Worm (Caenorhabditis elegans): ENCODE measurements around the gene acaa-2.

acaa-2 gene

ce11 chrIII:13370980-13371379, 26.2 kb downstream of the acaa-2 start, which contains the start of gene T03F6.9:
Gene T03F6.9, minus strand, starts transcription at chrIII:13371080.
- TF ChIP-seq eyg-1 (tag; optimal IDR thresholded peaks at IDR 0.05) (no peak), nhr-11 (tag; optimal IDR thresholded peaks at IDR 0.05) (no peak), unc-42 (tag; optimal IDR thresholded peaks at IDR 0.05) (no peak), madf-2 (tag; optimal IDR thresholded peaks at IDR 0.05) (no peak), sox-4 (tag; optimal IDR thresholded peaks at IDR 0.05) (no peak), tbx-2 (tag; optimal IDR thresholded peaks at IDR 0.05) (no peak), pat-9 (tag; optimal IDR thresholded peaks at IDR 0.05) (no peak), C38D4.7 (GFP tag; optimal IDR thresholded peaks at IDR 0.05) (no peak), pag-3 (tag; optimal IDR thresholded peaks at IDR 0.05; ENCODE audit: borderline replicate concordance) (no peak), syd-9 (tag; optimal IDR thresholded peaks at IDR 0.05) (no peak)

DNA sequence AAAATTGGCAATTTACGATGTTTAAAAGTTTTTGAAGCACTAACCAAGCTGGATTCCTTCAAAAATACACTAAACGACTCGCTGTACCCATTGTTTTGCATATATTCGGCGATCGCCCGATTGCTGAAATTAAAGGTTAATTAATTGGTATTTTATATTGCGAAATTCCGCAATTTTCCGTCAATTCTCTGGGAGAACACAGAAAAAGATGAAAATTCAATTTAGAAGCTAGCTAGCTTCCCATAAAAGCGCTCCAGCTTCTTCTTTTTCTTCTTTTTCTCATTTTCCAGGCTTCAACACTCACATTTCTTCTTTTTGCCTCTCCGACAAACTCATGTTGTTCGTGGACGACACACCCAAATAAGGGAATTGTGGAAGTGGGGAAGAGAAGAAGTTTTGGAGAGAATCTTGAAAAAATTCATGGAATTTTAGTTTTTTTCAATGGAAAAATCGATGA, 31.6 kb downstream of the acaa-2 start, which contains the start of gene lis-1:
TSS of gene lis-1 (minus strand) at position 407 of the 457 bp plus-strand sequence.
- no peak for TF ChIP-seq ceh-9 (tag; optimal IDR thresholded peaks at IDR 0.05)
- TF ChIP-seq unc-42 (tag; optimal IDR thresholded peaks at IDR 0.05), result peak; percentile 83
- TF ChIP-seq ceh-31 (tag; optimal IDR thresholded peaks at IDR 0.05), result peak; percentile 12

DNA sequence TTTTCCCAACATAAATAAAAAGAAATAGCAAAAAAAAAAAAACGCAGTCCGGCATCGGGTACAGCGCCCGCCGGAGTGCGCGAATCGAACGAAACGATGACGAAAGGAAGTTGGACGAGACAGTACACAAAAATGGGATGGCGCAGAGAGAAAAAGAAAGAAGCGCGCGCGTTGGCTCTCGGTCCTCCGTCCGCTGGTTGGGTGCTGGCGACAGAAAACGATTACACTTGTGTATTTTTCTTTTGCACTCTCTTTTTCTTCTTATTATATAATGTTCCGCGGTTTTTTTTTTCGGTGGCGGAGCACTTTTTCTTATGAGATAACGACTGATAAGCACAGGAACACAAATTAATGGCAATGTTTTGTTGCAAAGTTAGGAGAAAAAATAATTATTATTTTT, 32.5 kb downstream of the acaa-2 start:
- TF ChIP-seq ceh-31 (tag; optimal IDR thresholded peaks at IDR 0.05), result peak; percentile 15
- peak; percentile 83 for TF ChIP-seq nfya-1 (tag; optimal IDR thresholded peaks at IDR 0.05)
- peak; percentile 25 for TF ChIP-seq elt-2 (tag; optimal IDR thresholded peaks at IDR 0.05)
- no peak for TF ChIP-seq ceh-19 (GFP tag; optimal IDR thresholded peaks at IDR 0.05)
- TF ChIP-seq ceh-2 (tag; optimal IDR thresholded peaks at IDR 0.05), result no peak
- peak; percentile 9 for TF ChIP-seq unc-42 (tag; optimal IDR thresholded peaks at IDR 0.05)

- TF ChIP-seq pha-2 (tag; optimal IDR thresholded peaks at IDR 0.05), result no peak
- no peak for TF ChIP-seq ceh-24 (tag; optimal IDR thresholded peaks at IDR 0.05)
- no peak for TF ChIP-seq pros-1 (tag; optimal IDR thresholded peaks at IDR 0.05)
- TF ChIP-seq lim-6 (tag; optimal IDR thresholded peaks at IDR 0.05), result no peak
- no peak for TF ChIP-seq elt-2 (tag; optimal IDR thresholded peaks at IDR 0.05)
- no peak for TF ChIP-seq ttx-3 (tag; optimal IDR thresholded peaks at IDR 0.05)
- no peak for TF ChIP-seq nhr-232 (tag; optimal IDR thresholded peaks at IDR 0.05)
- TF ChIP-seq unc-3 (GFP tag; conservative IDR thresholded peaks at IDR 0.05), result no peak
- no peak for TF ChIP-seq unc-3 (tag; optimal IDR thresholded peaks at IDR 0.05)
- no peak for TF ChIP-seq tbx-7 (tag; optimal IDR thresholded peaks at IDR 0.05)
- TF ChIP-seq hlh-13 (GFP tag; optimal IDR thresholded peaks at IDR 0.05), result no peak
- TF ChIP-seq pag-3 (tag; optimal IDR thresholded peaks at IDR 0.05; ENCODE audit: borderline replicate concordance), result no peak
- no peak for TF ChIP-seq syd-9 (tag; optimal IDR thresholded peaks at IDR 0.05)
- no peak for TF ChIP-seq ceh-6 (GFP tag; optimal IDR thresholded peaks at IDR 0.05)
- no peak for TF ChIP-seq hlh-6 (tag; optimal IDR thresholded peaks at IDR 0.05)
- no peak for TF ChIP-seq tbx-2 (tag; optimal IDR thresholded peaks at IDR 0.05)
- TF ChIP-seq fkh-10 (GFP tag; optimal IDR thresholded peaks at IDR 0.05), result no peak
- no peak for TF ChIP-seq sdc-2 (tag; optimal IDR thresholded peaks at IDR 0.05)
- no peak for TF ChIP-seq ztf-16 (tag; optimal IDR thresholded peaks at IDR 0.05)
- no peak for TF ChIP-seq ahr-1 (tag; optimal IDR thresholded peaks at IDR 0.05)
- no peak for TF ChIP-seq pha-4 (tag; optimal IDR thresholded peaks at IDR 0.05)
Measured at ce11 chrIII:13378242-13378641, 33.5 kb downstream of the acaa-2 start, which contains the start of gene T03F6.10. Gene T03F6.10, minus strand, starts transcription at chrIII:13378342.

DNA sequence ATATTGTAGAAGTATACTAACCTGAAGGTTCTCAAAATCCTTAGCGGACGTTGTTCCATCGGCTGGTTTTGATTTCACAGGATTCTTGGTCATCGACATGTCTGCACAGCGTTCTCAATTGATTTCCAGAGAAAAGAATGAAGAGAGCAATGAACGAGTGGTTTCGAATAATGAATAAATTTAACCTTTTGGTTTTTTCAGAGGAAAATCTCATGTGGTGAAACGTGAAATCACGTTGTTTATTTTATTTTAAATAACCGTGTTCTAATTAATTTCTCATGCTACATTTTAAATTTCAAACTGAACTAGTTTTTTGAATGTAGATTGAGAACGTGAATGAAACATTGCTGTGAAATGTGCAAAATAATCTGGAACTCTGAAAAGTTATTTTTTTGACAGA, 35.5 kb downstream of the acaa-2 start, which contains the start of gene T03F6.6:
TSS of gene T03F6.6 (minus strand) at position 101 of the 400 bp plus-strand sequence.
- no peak for TF ChIP-seq K02D7.2 (tag; optimal IDR thresholded peaks at IDR 0.05)
- TF ChIP-seq F13H6.1 (tag; optimal IDR thresholded peaks at IDR 0.05), result no peak
- TF ChIP-seq fkh-10 (GFP tag; optimal IDR thresholded peaks at IDR 0.05), result no peak
- TF ChIP-seq nfya-1 (tag; optimal IDR thresholded peaks at IDR 0.05), result no peak
- no peak for TF ChIP-seq C38D4.7 (GFP tag; optimal IDR thresholded peaks at IDR 0.05)
- no peak for TF ChIP-seq eyg-1 (tag; optimal IDR thresholded peaks at IDR 0.05)
- no peak for TF ChIP-seq ceh-22 (tag; optimal IDR thresholded peaks at IDR 0.05)
- TF ChIP-seq ceh-45 (GFP tag; IDR thresholded peaks at IDR 0.05), result no peak
- no peak for TF ChIP-seq tbx-7 (tag; optimal IDR thresholded peaks at IDR 0.05)
- no peak for TF ChIP-seq fax-1 (tag; optimal IDR thresholded peaks at IDR 0.05)
- TF ChIP-seq mec-3 (tag; optimal IDR thresholded peaks at IDR 0.05; ENCODE audit: borderline replicate concordance), result no peak
- TF ChIP-seq ahr-1 (tag; optimal IDR thresholded peaks at IDR 0.05), result no peak
- TF ChIP-seq pros-1 (tag; optimal IDR thresholded peaks at IDR 0.05), result no peak
- TF ChIP-seq pat-9 (tag; optimal IDR thresholded peaks at IDR 0.05), result no peak
- no peak for TF ChIP-seq nhr-232 (tag; optimal IDR thresholded peaks at IDR 0.05)
- TF ChIP-seq npax-4 (tag; optimal IDR thresholded peaks at IDR 0.05), result no peak
- TF ChIP-seq zip-5 (tag; optimal IDR thresholded peaks at IDR 0.05), result no peak
- no peak for TF ChIP-seq pha-2 (tag; optimal IDR thresholded peaks at IDR 0.05)
- no peak for TF ChIP-seq ceh-31 (tag; optimal IDR thresholded peaks at IDR 0.05)

Data from whole organism, late embryonic.